Worm (Caenorhabditis elegans) whole organism, L4/young adult: ENCODE results near the gene math-26.
A peak's percentile ranks its signal among the peaks of the same experiment; 100 is the strongest.
"Not testable (repeated sequence)": the region's sequence is repeated elsewhere in the genome, so short reads cannot be mapped to it uniquely, and the experiment has no call there.

Source experiments
- W03F9.2 ChIP-seq: fragments of 150-350 bp; optimal IDR thresholded peaks from 2 replicates; lab custom pipeline; 2014; ENCODE audit warnings: missing biosample characterization, missing genetic modification characterization
- dao-5 ChIP-seq: sonication (generic microtip); optimal IDR thresholded peaks from 2 replicates; lab custom pipeline; 2016; ENCODE audit warnings: missing genotype, missing genetic modification characterization, moderate library complexity, missing compliant biosample characterization
- him-1 ChIP-seq: sonication (generic microtip); optimal IDR thresholded peaks from 2 replicates; lab custom pipeline; 2016; ENCODE audit warnings: missing genotype, missing genetic modification reagents, missing genetic modification characterization, missing compliant biosample characterization

The math-26 gene

DNA sequence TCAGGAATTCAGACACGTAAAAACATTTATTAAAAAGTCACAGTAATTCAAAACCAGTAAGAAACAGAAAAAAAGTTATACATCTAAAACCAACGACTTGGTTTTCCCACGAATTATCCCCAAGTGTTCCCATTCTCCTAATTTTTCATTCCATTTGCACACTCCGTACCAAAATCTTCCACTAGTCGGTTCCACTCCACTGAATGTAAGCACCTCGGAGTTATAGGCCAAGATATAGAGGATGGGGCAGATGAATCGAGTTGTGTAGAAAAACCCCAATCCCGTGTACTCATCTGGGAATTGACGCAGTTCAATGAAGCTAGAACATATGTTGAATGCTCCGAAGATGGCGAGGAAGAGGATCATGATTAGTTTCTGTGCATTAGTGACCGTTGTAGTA, 15.8 kb downstream of the math-26 start:
- no peak for TF ChIP-seq dao-5 (tag; lab: Kevin White, UChicago)
- TF ChIP-seq him-1 (tag; lab: Kevin White, UChicago): no peak
- no peak for TF ChIP-seq W03F9.2

DNA sequence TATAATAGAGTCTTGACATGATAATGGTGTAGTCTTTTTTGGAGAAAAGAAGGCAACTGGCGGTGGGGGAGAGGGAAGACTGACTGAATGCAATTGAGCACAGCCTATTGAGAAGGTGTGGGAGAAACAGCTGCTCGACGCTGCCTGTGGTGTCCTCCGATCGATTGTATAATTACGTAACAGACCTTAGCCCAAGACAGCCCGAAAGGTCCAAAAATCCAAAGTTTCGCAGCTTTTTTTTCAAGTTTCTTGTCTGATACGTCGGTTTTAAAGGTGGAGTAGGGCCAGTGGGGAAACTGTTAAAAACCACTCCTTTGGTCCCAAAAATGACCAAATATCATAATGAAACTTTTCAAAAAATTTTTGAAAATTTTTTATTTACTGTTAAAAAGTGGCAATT, 16.6 kb downstream of the math-26 start, which contains the start of the genes C08F1.6 and fbxb-13:
C08F1.6 (minus strand) TSS at position 101 of the 400 bp plus-strand sequence.
fbxb-13 (plus strand) TSS at position 191 of the 400 bp plus-strand sequence.
- TF ChIP-seq W03F9.2: no peak
- no peak for TF ChIP-seq him-1 (tag; lab: Kevin White, UChicago)
- TF ChIP-seq dao-5 (tag; lab: Kevin White, UChicago): no peak

DNA sequence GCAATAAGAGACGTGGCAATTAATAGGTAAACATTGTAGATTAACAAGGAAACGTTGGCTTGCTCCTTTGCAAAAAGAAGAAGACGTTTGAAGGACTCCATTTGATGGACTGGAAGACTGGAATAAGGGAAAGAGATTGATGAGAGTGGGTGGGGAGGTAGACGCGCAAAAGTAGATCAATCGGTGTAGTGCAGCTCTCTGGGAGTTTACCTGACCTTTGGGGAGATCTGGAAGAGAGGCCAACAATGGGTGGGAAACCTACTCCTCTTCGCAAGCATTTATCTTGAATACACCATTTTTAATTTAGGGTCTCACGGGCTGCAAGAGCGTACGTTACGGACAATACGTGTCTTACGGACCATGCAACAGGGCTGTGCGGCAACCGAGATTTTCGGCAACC, 34.9 kb downstream of the math-26 start, which contains the start of gene C08F1.12:
C08F1.12 (minus strand) TSS at position 101 of the 400 bp plus-strand sequence.
- TF ChIP-seq him-1 (tag; lab: Kevin White, UChicago) (no peak), W03F9.2 (no peak), dao-5 (tag; lab: Kevin White, UChicago) (no peak)

DNA sequence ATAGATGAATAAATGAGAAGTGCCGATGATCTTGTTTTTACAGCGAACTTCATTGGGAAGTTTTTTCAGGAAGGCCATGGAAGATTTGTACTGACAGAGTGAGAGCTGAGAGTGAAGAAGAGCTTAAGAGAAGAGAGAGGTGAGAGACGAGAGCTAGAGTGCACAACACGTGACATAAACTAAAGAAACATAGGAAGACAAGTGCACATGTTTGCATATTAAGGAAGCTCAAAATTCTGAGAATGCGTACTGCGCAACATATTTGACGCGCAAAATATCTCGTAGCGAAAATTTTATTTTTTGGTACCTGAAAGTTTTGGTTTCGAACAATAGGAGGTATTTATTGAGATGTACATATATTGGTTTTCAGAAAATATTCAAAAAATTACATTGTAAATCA, 36.8 kb downstream of the math-26 start, which contains the start of gene C08F1.8:
C08F1.8 (minus strand) TSS at position 101 of the 400 bp plus-strand sequence.
- TF ChIP-seq dao-5 (tag; lab: Kevin White, UChicago) (no peak), him-1 (tag; lab: Kevin White, UChicago) (no peak), W03F9.2 (no peak)

DNA sequence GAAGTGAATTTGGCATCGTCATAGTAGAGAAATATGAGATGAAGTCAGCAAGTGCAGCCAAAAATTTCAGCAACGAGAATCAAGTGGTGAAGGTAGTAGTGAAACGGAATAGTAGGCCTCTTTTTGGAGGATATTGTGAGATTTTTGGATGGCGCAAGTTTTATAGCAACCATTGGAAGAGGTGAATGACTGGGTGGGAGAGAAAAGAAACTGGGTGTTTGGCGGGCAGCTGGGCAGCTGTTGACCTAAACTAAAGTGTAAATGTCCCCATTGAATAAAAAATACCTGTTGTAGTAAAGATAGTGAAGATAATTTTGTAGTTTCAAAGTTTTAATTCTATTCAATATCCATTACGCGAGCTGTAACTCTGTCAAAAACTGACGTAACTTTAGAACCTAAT, 44.6 kb downstream of the math-26 start:
- TF ChIP-seq him-1 (tag; lab: Kevin White, UChicago) (no peak), dao-5 (tag; lab: Kevin White, UChicago) (no peak), W03F9.2 (no peak)

DNA sequence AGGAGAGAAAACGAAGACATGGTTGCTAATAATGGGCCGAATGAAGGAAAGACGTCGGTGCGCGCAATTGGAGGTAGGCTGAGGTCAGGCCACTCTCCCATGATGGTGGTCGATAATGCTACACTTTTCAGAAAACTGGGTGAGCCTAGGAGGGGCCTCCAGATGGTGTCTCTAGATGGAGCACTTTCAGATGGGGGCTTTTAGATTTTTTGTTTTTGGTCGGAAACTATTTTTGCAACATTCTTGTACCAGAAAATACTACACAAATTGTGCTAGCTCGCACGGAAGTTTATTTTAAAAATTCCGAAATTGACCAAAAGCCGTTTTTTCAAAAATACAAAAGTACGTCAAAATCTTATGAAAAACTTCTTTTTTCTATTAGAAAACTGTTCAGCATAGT, 46.9 kb downstream of the math-26 start, which contains the start of gene fbxb-10:
fbxb-10 (minus strand) TSS at position 101 of the 400 bp plus-strand sequence.
- TF ChIP-seq dao-5 (tag; lab: Kevin White, UChicago) (no peak), W03F9.2 (no peak), him-1 (tag; lab: Kevin White, UChicago) (no peak)

DNA sequence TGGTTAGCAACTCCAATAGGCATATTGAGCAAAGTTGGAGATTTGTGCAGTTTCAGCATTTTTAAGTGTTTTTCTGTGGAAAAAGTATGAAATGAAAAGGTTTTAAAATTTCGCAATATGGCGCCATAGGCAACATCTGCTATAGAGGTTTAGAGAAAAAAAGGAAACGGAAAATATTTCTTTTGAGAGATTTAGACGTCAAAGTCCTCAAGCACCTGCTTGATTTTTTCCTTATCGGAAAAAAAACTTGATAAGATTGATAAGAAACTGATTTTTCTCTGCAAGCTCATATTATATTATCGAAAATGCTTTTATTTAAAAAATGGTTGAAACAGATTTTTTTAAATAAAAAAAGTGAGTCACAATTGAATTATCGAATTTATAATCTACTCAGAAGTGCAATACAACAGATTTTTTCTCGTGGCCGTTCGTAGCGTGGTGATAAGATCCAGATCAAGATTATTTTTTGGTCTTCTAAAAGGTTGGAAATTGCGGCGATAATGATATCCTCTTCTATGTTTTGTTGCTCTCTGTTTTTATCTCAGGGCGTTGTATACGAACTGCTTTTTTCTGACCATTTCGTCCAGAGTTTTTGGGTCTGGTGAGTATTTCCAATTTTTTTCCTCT, 48.6 kb downstream of the math-26 start, which contains the start of gene fbxc-19:
fbxc-19 (plus strand) TSS at position 536 of the 627 bp plus-strand sequence.
- peak; percentile 44 for TF ChIP-seq W03F9.2
- no peak for TF ChIP-seq dao-5 (tag; lab: Kevin White, UChicago)

DNA sequence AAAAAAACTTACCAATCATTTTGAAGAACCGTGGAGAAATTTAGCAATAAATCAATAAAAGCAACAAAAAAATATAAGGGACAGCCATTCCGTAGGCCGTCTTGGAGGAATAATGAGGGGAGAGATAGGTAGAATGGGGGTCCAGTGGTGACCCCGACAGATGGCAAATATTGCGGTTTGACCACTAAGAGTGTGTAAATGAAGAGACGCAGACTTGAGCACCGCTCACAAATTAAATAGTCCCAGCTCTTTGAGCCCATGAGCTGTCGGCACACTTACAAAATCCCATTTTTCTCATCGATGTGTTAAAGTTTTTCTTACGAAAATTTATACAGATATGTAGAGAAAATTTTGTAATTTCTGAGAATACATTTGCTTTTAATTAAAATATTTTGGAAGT, 49.3 kb downstream of the math-26 start, which contains the start of gene fbxa-3:
fbxa-3 (minus strand) TSS at position 101 of the 400 bp plus-strand sequence.
- TF ChIP-seq W03F9.2 (no peak), him-1 (tag; lab: Kevin White, UChicago) (no peak), dao-5 (tag; lab: Kevin White, UChicago) (no peak)

DNA sequence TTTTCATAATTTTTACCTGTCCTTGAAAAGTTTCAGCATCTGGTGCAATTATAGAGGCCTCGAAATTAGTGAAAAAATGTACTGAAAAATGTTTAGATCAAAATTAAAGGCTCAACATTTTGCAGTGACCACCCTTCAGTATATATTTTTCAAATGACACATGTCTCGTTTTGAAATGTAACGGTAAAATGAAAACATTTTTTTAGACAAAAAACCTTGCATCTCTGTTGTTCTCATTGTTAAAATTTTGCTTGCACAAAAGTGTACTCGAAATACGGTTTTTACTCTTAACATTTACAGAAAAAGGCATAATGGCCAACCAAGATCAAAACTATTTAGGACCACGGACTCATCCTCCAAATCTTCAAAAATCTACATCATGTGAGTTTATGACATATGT, 52.9 kb downstream of the math-26 start, which contains the start of gene math-41:
math-41 (plus strand) TSS at position 301 of the 400 bp plus-strand sequence.
- not testable (repeated sequence) for TF ChIP-seq dao-5 (tag; lab: Kevin White, UChicago); W03F9.2; him-1 (tag; lab: Kevin White, UChicago)
